Fruit fly (Drosophila melanogaster): Measurements from ENCODE around the gene CG4440.

CG4440 gene

dm6 chr2L:16350742-16351568 lies 21.2 kb downstream of the CG4440 start (continued):
- peak; percentile 99 for TF ChIP-seq gcm (GFP tag; optimal IDR thresholded peaks at IDR 0.05)
- TF ChIP-seq Awh (GFP tag; IDR thresholded peaks at IDR 0.05) = peak; percentile 99
- TF ChIP-seq knrl (GFP tag; IDR thresholded peaks at IDR 0.05; ENCODE audit: partially characterized antibody) = no peak
- peak; percentile 99 for TF ChIP-seq Meics (GFP tag; optimal IDR thresholded peaks at IDR 0.05)
- peak; percentile 99 for TF ChIP-seq CG9932 (GFP tag; IDR thresholded peaks at IDR 0.05)
- peak; percentile 96 for TF ChIP-seq CG31441 (GFP tag; IDR thresholded peaks at IDR 0.05)
- peak; percentile 98 for TF ChIP-seq Nf-YA (GFP tag; IDR thresholded peaks at IDR 0.05)
- peak; percentile 96 for TF ChIP-seq maf-S (GFP tag; optimal IDR thresholded peaks at IDR 0.05)
- peak; percentile 20 for TF ChIP-seq gfzf (GFP tag; optimal IDR thresholded peaks at IDR 0.05)
- TF ChIP-seq Sin3A (optimal IDR thresholded peaks at IDR 0.05) = peak; percentile 34
- peak; percentile 99 for TF ChIP-seq chm (GFP tag; IDR thresholded peaks at IDR 0.05)
- peak; percentile 100 for TF ChIP-seq CG12659 (GFP tag; optimal IDR thresholded peaks at IDR 0.05)
- TF ChIP-seq bowl (GFP tag; IDR thresholded peaks at IDR 0.05) = peak; percentile 98
- TF ChIP-seq D19A (tag; optimal IDR thresholded peaks at IDR 0.05) = peak; percentile 98
- peak; percentile 99 for TF ChIP-seq E2f1 (GFP tag; IDR thresholded peaks at IDR 0.05)
- TF ChIP-seq CG7271 (tag; optimal IDR thresholded peaks at IDR 0.05) = peak; percentile 94
- peak; percentile 99 for TF ChIP-seq PHDP (tag; optimal IDR thresholded peaks at IDR 0.05)
- peak; percentile 93 for TF ChIP-seq CG10565 (GFP tag; optimal IDR thresholded peaks at IDR 0.05)
- peak; percentile 98 for TF ChIP-seq B-H2 (GFP tag; optimal IDR thresholded peaks at IDR 0.05)
- peak; percentile 99 for TF ChIP-seq CG7372 (GFP tag; IDR thresholded peaks at IDR 0.05)
- peak; percentile 85 for TF ChIP-seq CG3995 (GFP tag; optimal IDR thresholded peaks at IDR 0.05)
- TF ChIP-seq ham (GFP tag; IDR thresholded peaks at IDR 0.05) = peak; percentile 97
- peak; percentile 99 for TF ChIP-seq nmo (GFP tag; optimal IDR thresholded peaks at IDR 0.05)
- TF ChIP-seq CG7928 (GFP tag; optimal IDR thresholded peaks at IDR 0.05) = peak; percentile 85
- peak; percentile 97 for TF ChIP-seq toy (GFP tag; IDR thresholded peaks at IDR 0.05)
- peak; percentile 99 for TF ChIP-seq Xrp1 (GFP tag; IDR thresholded peaks at IDR 0.05)
- TF ChIP-seq B-H1 (GFP tag; IDR thresholded peaks at IDR 0.05) = peak; percentile 98
- TF ChIP-seq nau (GFP tag; optimal IDR thresholded peaks at IDR 0.05) = peak; percentile 99
- TF ChIP-seq CG5245 (GFP tag; optimal IDR thresholded peaks at IDR 0.05) = peak; percentile 99
- peak; percentile 98 for TF ChIP-seq Six4 (GFP tag; optimal IDR thresholded peaks at IDR 0.05)
- TF ChIP-seq Hr51 (GFP tag; optimal IDR thresholded peaks at IDR 0.05) = peak; percentile 99
- TF ChIP-seq CG13775 (GFP tag; optimal IDR thresholded peaks at IDR 0.05) = peak; percentile 99
- peak; percentile 98 for TF ChIP-seq CG31388 (GFP tag; optimal IDR thresholded peaks at IDR 0.05)
- TF ChIP-seq lmd (GFP tag; IDR thresholded peaks at IDR 0.05) = peak; percentile 99
- TF ChIP-seq Lhr (GFP tag; optimal IDR thresholded peaks at IDR 0.05) = peak; percentile 95
- peak; percentile 98 for TF ChIP-seq pum (GFP tag; optimal IDR thresholded peaks at IDR 0.05)
- TF ChIP-seq Camta (GFP tag; optimal IDR thresholded peaks at IDR 0.05) = peak; percentile 98
- TF ChIP-seq bigmax (GFP tag; optimal IDR thresholded peaks at IDR 0.05) = peak; percentile 68
- peak; percentile 94 for TF ChIP-seq CG12236 (GFP tag; optimal IDR thresholded peaks at IDR 0.05)
- TF ChIP-seq h (optimal IDR thresholded peaks at IDR 0.05) = no peak
- peak; percentile 99 for TF ChIP-seq Ssrp (tag; optimal IDR thresholded peaks at IDR 0.05)
- TF ChIP-seq CkIIα-i1 (GFP tag; IDR thresholded peaks at IDR 0.05) = peak; percentile 93
- no peak; the same call in 1 of the 2 replicates for TF ChIP-seq amos (GFP tag; IDR thresholded peaks at IDR 0.05; ENCODE audit: partially characterized antibody)
- TF ChIP-seq CG1792 (GFP tag; optimal IDR thresholded peaks at IDR 0.05) = peak; percentile 96
- peak; percentile 94 for TF ChIP-seq TFAM (GFP tag; optimal IDR thresholded peaks at IDR 0.05)
- TF ChIP-seq CG31365 (tag; optimal IDR thresholded peaks at IDR 0.05) = peak; percentile 94
- TF ChIP-seq ewg (GFP tag; optimal IDR thresholded peaks at IDR 0.05) = peak; percentile 97
- peak; percentile 96 for TF ChIP-seq trem (tag; optimal IDR thresholded peaks at IDR 0.05)
- TF ChIP-seq ranshi (GFP tag; IDR thresholded peaks at IDR 0.05) = peak; percentile 98
- peak; percentile 89 for TF ChIP-seq CG3163 (GFP tag; optimal IDR thresholded peaks at IDR 0.05)
